Fruit fly (Drosophila melanogaster) whole organism, embryonic: ENCODE results near the gene mthl9.

Experiments
- CG1024 ChIP-seq: fragments of 200-800 bp; sonication (Bioruptor generic); IDR thresholded peaks from 2 replicates; pipeline ENCODE4 v1.3.6; 2022; ENCODE audit warnings: missing biosample characterization, missing genetic modification characterization
- CG10979 ChIP-seq: fragments of 200-800 bp; sonication (Bioruptor generic); optimal IDR thresholded peaks from 2 replicates; lab custom pipeline; 2018; ENCODE audit warnings: missing biosample characterization, mild to moderate bottlenecking, missing genetic modification characterization, moderate library complexity
- CG12155 ChIP-seq: fragments of 200-800 bp; sonication (Bioruptor generic); optimal IDR thresholded peaks from 3 replicates; lab custom pipeline; 2016; ENCODE audit warnings: missing biosample characterization, missing genetic modification characterization
- CG12659 ChIP-seq: fragments of 200-800 bp; sonication (Bioruptor generic); optimal IDR thresholded peaks from 3 replicates; lab custom pipeline; 2017; ENCODE audit warnings: mild to moderate bottlenecking, missing biosample characterization, missing genetic modification reagents, missing genetic modification characterization
- CG12744 ChIP-seq: fragments of 200-800 bp; sonication (Bioruptor generic); optimal IDR thresholded peaks from 2 replicates; lab custom pipeline; 2016; ENCODE audit warnings: missing biosample characterization, missing genetic modification characterization
- CG13424 ChIP-seq: fragments of 200-800 bp; sonication (Bioruptor generic); optimal IDR thresholded peaks from 2 replicates; lab custom pipeline; 2019; ENCODE audit warnings: missing biosample characterization, mild to moderate bottlenecking, missing genetic modification characterization, moderate library complexity
- CG1529 ChIP-seq: fragments of 200-800 bp; sonication (Bioruptor generic); optimal IDR thresholded peaks from 3 replicates; lab custom pipeline; 2018; ENCODE audit warnings: missing biosample characterization, missing genetic modification characterization
- CG15479 ChIP-seq: fragments of 200-800 bp; sonication (Bioruptor generic); optimal IDR thresholded peaks from 3 replicates; lab custom pipeline; 2019; ENCODE audit warnings: missing biosample characterization, mild to moderate bottlenecking, missing genetic modification characterization, moderate library complexity
- CG16813 ChIP-seq: fragments of 200-800 bp; sonication (Bioruptor generic); IDR thresholded peaks from 3 replicates; pipeline ENCODE4 v1.3.6; 2022; ENCODE audit warnings: missing biosample characterization, missing genetic modification characterization; ENCODE audit not compliant: partially characterized antibody
- CG18764 ChIP-seq: fragments of 200-800 bp; sonication (Bioruptor generic); optimal IDR thresholded peaks from 3 replicates; lab custom pipeline; 2016; ENCODE audit warnings: missing biosample characterization, missing genetic modification characterization
- CG32772 ChIP-seq: fragments of 200-800 bp; sonication (Bioruptor generic); IDR thresholded peaks from 2 replicates; pipeline ENCODE4 v1.3.6; 2022; ENCODE audit warnings: missing biosample characterization, missing genetic modification characterization
- CG34422 ChIP-seq: fragments of 200-800 bp; sonication (Bioruptor generic); IDR thresholded peaks from 3 replicates; pipeline ENCODE4 v1.3.6; 2022; ENCODE audit warnings: missing biosample characterization, missing genetic modification characterization
- CG4730 ChIP-seq: fragments of 200-800 bp; sonication (Bioruptor generic); IDR thresholded peaks from 2 replicates; pipeline ENCODE4 v1.3.6; 2022; ENCODE audit warnings: missing biosample characterization, missing genetic modification characterization
- CG5245 ChIP-seq: fragments of 200-800 bp; sonication (Bioruptor generic); optimal IDR thresholded peaks from 3 replicates; lab custom pipeline; 2016; ENCODE audit warnings: missing biosample characterization, missing genetic modification characterization
- CG5953 ChIP-seq: fragments of 200-800 bp; sonication (Bioruptor generic); IDR thresholded peaks from 2 replicates; pipeline ENCODE4 v1.3.6; 2022; ENCODE audit warnings: missing biosample characterization, missing genetic modification characterization
- CG9215 ChIP-seq: fragments of 200-800 bp; sonication (Bioruptor generic); IDR thresholded peaks from 2 replicates; pipeline ENCODE4 v1.3.6; 2022; ENCODE audit warnings: missing biosample characterization, missing genetic modification characterization
- CG9609 ChIP-seq: fragments of 200-800 bp; sonication (Bioruptor generic); optimal IDR thresholded peaks from 3 replicates; lab custom pipeline; 2016; ENCODE audit warnings: missing biosample characterization, missing genetic modification characterization
- Camta ChIP-seq: fragments of 200-800 bp; sonication (Bioruptor generic); optimal IDR thresholded peaks from 2 replicates; lab custom pipeline; 2016; ENCODE audit warnings: missing biosample characterization, missing genetic modification characterization
- CoRest ChIP-seq: fragments of 200-800 bp; sonication (Bioruptor generic); optimal IDR thresholded peaks from 3 replicates; lab custom pipeline; 2018; ENCODE audit warnings: missing biosample characterization, mild to moderate bottlenecking, missing genetic modification characterization, moderate library complexity
- Dad ChIP-seq: fragments of 200-800 bp; sonication (Bioruptor generic); optimal IDR thresholded peaks from 3 replicates; lab custom pipeline; 2016; ENCODE audit warnings: missing biosample characterization, missing genetic modification characterization
- Dbx ChIP-seq: fragments of 200-800 bp; sonication (Bioruptor generic); IDR thresholded peaks from 3 replicates; pipeline ENCODE4 v1.3.6; 2022; ENCODE audit warnings: missing biosample characterization, missing genetic modification characterization
- Doc3 ChIP-seq: fragments of 200-800 bp; sonication (Bioruptor generic); IDR thresholded peaks from 3 replicates; pipeline ENCODE4 v1.3.6; 2022; ENCODE audit warnings: missing biosample characterization, missing genetic modification characterization; ENCODE audit not compliant: partially characterized antibody
- Dp ChIP-seq: fragments of 200-800 bp; sonication (Bioruptor generic); optimal IDR thresholded peaks from 2 replicates; lab custom pipeline; 2018; ENCODE audit warnings: missing biosample characterization, mild to moderate bottlenecking, missing genetic modification characterization, moderate library complexity
- Elba2 ChIP-seq: fragments of 200-800 bp; sonication (Bioruptor generic); optimal IDR thresholded peaks from 3 replicates; lab custom pipeline; 2016; ENCODE audit warnings: missing biosample characterization, missing genetic modification characterization
- Hsf ChIP-seq: fragments of 200-800 bp; sonication (Bioruptor generic); optimal IDR thresholded peaks from 3 replicates; lab custom pipeline; 2016; ENCODE audit warnings: missing biosample characterization, missing genetic modification characterization
- Lpt ChIP-seq: fragments of >200 bp; optimal IDR thresholded peaks from 2 replicates; lab custom pipeline; 2018; ENCODE audit warnings: missing biosample characterization, missing genetic modification characterization
- MESR4 ChIP-seq: fragments of 200-800 bp; sonication (Bioruptor generic); optimal IDR thresholded peaks from 2 replicates; lab custom pipeline; 2018; ENCODE audit warnings: missing biosample characterization, mild to moderate bottlenecking, missing genetic modification characterization, moderate library complexity
- NC2β ChIP-seq: fragments of 200-800 bp; sonication (Bioruptor generic); optimal IDR thresholded peaks from 2 replicates; lab custom pipeline; 2016; ENCODE audit warnings: missing biosample characterization, missing genetic modification characterization
- NFAT ChIP-seq: fragments of 200-800 bp; sonication (Bioruptor generic); IDR thresholded peaks from 2 replicates; pipeline ENCODE4 v1.3.6; 2022; ENCODE audit warnings: missing biosample characterization, missing genetic modification characterization
- Opbp ChIP-seq: fragments of 200-800 bp; sonication (Bioruptor generic); IDR thresholded peaks from 3 replicates; pipeline ENCODE4 v1.3.6; 2022; ENCODE audit warnings: missing biosample characterization, missing genetic modification characterization; ENCODE audit not compliant: partially characterized antibody
- Usf ChIP-seq: fragments of 200-800 bp; sonication (Bioruptor generic); optimal IDR thresholded peaks from 2 replicates; lab custom pipeline; 2017; ENCODE audit warnings: missing genotype, missing biosample characterization, missing genetic modification characterization
- ase ChIP-seq: fragments of 200-800 bp; sonication (Bioruptor generic); IDR thresholded peaks from 3 replicates; pipeline ENCODE4 v1.3.6; 2022; ENCODE audit warnings: missing biosample characterization, missing genetic modification characterization
- bsh ChIP-seq, 2 experiments: fragments of 200-800 bp; sonication (Bioruptor generic); optimal IDR thresholded peaks; 2 replicates each; lab custom pipeline; 2017 to 2018; ENCODE audit warnings: mild to moderate bottlenecking in 2 of 2, missing biosample characterization in 2 of 2, missing genetic modification characterization in 2 of 2, moderate library complexity in 1 of 2
- crp ChIP-seq, 2 experiments: fragments of 200-800 bp; sonication (Bioruptor generic); optimal IDR thresholded peaks; 2 replicates in 1 of 2; 3 replicates in 1 of 2; lab custom pipeline; 2017; ENCODE audit warnings: missing biosample characterization in 2 of 2, missing genetic modification characterization in 2 of 2, mild to moderate bottlenecking in 1 of 2, moderate library complexity in 1 of 2
- dmrt11E ChIP-seq: fragments of 200-800 bp; sonication (Bioruptor generic); optimal IDR thresholded peaks from 3 replicates; lab custom pipeline; 2018; ENCODE audit warnings: missing biosample characterization, mild to moderate bottlenecking, missing genetic modification characterization, moderate library complexity
- exex ChIP-seq: fragments of 200-800 bp; sonication (Bioruptor generic); optimal IDR thresholded peaks from 4 replicates; lab custom pipeline; 2018; ENCODE audit warnings: missing biosample characterization, mild to moderate bottlenecking, missing genetic modification characterization, moderate library complexity
- fd3F ChIP-seq: fragments of 200-800 bp; sonication (Bioruptor generic); optimal IDR thresholded peaks from 2 replicates; lab custom pipeline; 2018; ENCODE audit warnings: missing biosample characterization, mild to moderate bottlenecking, missing genetic modification characterization, moderate library complexity
- fu2 ChIP-seq: fragments of 200-800 bp; sonication (Bioruptor generic); optimal IDR thresholded peaks from 2 replicates; lab custom pipeline; 2016; ENCODE audit warnings: missing biosample characterization, missing genetic modification characterization
- insv ChIP-seq, 2 experiments: fragments of 200-800 bp; sonication (Bioruptor generic); optimal IDR thresholded peaks; 3 replicates each; lab custom pipeline; 2016 to 2018; ENCODE audit warnings: missing biosample characterization in 2 of 2, missing genetic modification characterization in 2 of 2
- ken ChIP-seq: fragments of 200-800 bp; sonication (Bioruptor generic); IDR thresholded peaks from 3 replicates; pipeline ENCODE4 v1.3.6; 2022; ENCODE audit warnings: missing biosample characterization, missing genetic modification characterization
- lola ChIP-seq, 3 experiments: fragments of >200 bp in 2 of 3; fragments of 200-800 bp in 1 of 3; sonication (Bioruptor generic) in 1 of 3; optimal IDR thresholded peaks; 2 replicates each; lab custom pipeline; 2017 to 2019; ENCODE audit warnings: missing biosample characterization in 3 of 3, missing genetic modification characterization in 3 of 3, mild to moderate bottlenecking in 1 of 3, moderate library complexity in 1 of 3
- sens ChIP-seq: fragments of 200-800 bp; sonication (Bioruptor generic); peaks from one replicate; lab custom pipeline; 2016; ENCODE audit warnings: missing biosample characterization, missing genetic modification characterization
- sens-2 ChIP-seq: fragments of 200-800 bp; sonication (Bioruptor generic); IDR thresholded peaks from 2 replicates; pipeline ENCODE4 v1.3.6; 2022; ENCODE audit warnings: missing biosample characterization, missing genetic modification characterization
- slbo ChIP-seq: fragments of 200-800 bp; sonication (Bioruptor generic); IDR thresholded peaks from 2 replicates; pipeline ENCODE4 v1.3.6; 2022; ENCODE audit warnings: missing biosample characterization, missing genetic modification characterization
- sna ChIP-seq: fragments of 200-800 bp; sonication (Bioruptor generic); IDR thresholded peaks from 2 replicates; pipeline ENCODE4 v1.3.6; 2022; ENCODE audit warnings: missing biosample characterization, missing genetic modification characterization; ENCODE audit not compliant: partially characterized antibody
- sqz ChIP-seq: fragments of 200-800 bp; sonication (Bioruptor generic); optimal IDR thresholded peaks from 3 replicates; lab custom pipeline; 2018; ENCODE audit warnings: missing biosample characterization, mild to moderate bottlenecking, missing genetic modification characterization
- trem ChIP-seq: fragments of 200-800 bp; optimal IDR thresholded peaks from 3 replicates; lab custom pipeline; 2019; ENCODE audit warnings: missing biosample characterization, mild to moderate bottlenecking, missing genetic modification characterization, moderate library complexity
- zen ChIP-seq: fragments of 200-800 bp; sonication (Bioruptor generic); optimal IDR thresholded peaks from 3 replicates; lab custom pipeline; 2018; ENCODE audit warnings: missing biosample characterization, mild to moderate bottlenecking, missing genetic modification characterization, moderate library complexity
- zfh1 ChIP-seq: fragments of 200-800 bp; sonication (Bioruptor generic); IDR thresholded peaks from 3 replicates; pipeline ENCODE4 v1.3.6; 2022; ENCODE audit warnings: missing biosample characterization, missing genetic modification characterization

The mthl9 gene

DNA sequence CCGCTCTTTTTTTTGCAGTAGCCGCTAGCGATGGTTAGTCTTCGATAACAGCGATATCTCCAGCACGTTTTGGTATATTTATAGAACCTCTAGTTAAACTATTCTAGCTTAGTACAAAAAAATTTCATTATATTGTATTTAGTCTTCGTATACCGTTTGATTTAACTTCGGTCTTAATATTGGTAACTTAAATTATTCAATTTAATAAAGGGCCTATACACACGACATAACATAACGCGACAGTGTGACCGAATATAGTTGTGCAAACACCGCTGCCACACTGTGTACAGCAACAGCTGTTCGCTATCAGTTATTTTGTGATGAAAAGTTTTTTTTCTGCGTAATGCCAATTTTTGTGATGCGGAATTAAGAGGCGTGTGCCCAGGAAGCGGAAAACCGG, 29.1 kb upstream of the mthl9 start, which contains the start of the genes Cdc5 and CG1233 (continued):
- TF ChIP-seq exex (tag; lab: Kevin White, UChicago), result no peak
- no peak for TF ChIP-seq CG1529 (GFP tag; lab: Kevin White, UChicago)
- TF ChIP-seq CG9215, result 0 out of 2 replicates have a peak, but pooled peaks have one; percentile 5
- TF ChIP-seq Camta (GFP tag; lab: Kevin White, UChicago), result no peak
- no peak for TF ChIP-seq sens-2 (GFP tag; lab: Robert Waterston, UW)
- TF ChIP-seq sna, result peak; percentile 69
- TF ChIP-seq Hsf (GFP tag; lab: Kevin White, UChicago), result peak; percentile 58
- TF ChIP-seq insv (GFP tag; optimal IDR thresholded peaks at IDR 0.05; lab: Kevin White, UChicago), result peak in 1 of 2 experiments; percentile 10
- TF ChIP-seq CG5245 (GFP tag; lab: Kevin White, UChicago), result no peak
- TF ChIP-seq CG18764 (GFP tag; lab: Kevin White, UChicago), result peak; percentile 100
- TF ChIP-seq Dp (GFP tag; lab: Kevin White, UChicago), result peak; percentile 36
- TF ChIP-seq ase, result no peak
- TF ChIP-seq Dbx (GFP tag; lab: Robert Waterston, UW), result peak; percentile 57; the same call in 2 of the 3 replicates
- no peak for TF ChIP-seq fd3F (GFP tag; lab: Kevin White, UChicago)
- peak; percentile 34 for TF ChIP-seq CG12744 (GFP tag; lab: Kevin White, UChicago)
- TF ChIP-seq sens (GFP tag; lab: Kevin White, UChicago), result peak; percentile 87
- TF ChIP-seq CG4730, result no peak
- TF ChIP-seq Elba2, result peak; percentile 55
- 0 out of 2 replicates have a peak, but pooled peaks have one; percentile 26 for TF ChIP-seq NFAT (GFP tag; lab: Robert Waterston, UW)
- TF ChIP-seq fu2 (GFP tag; lab: Kevin White, UChicago), result peak; percentile 18
- TF ChIP-seq Lpt (GFP tag; lab: Kevin White, UChicago), result no peak
- peak; percentile 63; the same call in 1 of the 2 replicates for TF ChIP-seq CG32772 (GFP tag; lab: Robert Waterston, UW)
- peak; percentile 59 for TF ChIP-seq MESR4 (GFP tag; lab: Kevin White, UChicago)
- TF ChIP-seq crp (GFP tag; optimal IDR thresholded peaks at IDR 0.05; lab: Kevin White, UChicago), result peak; percentile 92 to 98
- TF ChIP-seq CG5953 (GFP tag; lab: Robert Waterston, UW), result peak; percentile 23; the same call in 1 of the 2 replicates
- TF ChIP-seq CG15479 (GFP tag; lab: Kevin White, UChicago), result peak; percentile 16
- peak; percentile 31 for TF ChIP-seq CG9609 (GFP tag; lab: Kevin White, UChicago)
- peak in 1 of 2 experiments; percentile 42 for TF ChIP-seq bsh (GFP tag; optimal IDR thresholded peaks at IDR 0.05; lab: Kevin White, UChicago)
- peak; percentile 58 for TF ChIP-seq dmrt11E (tag; lab: Kevin White, UChicago)
- peak; percentile 61 for TF ChIP-seq zen (tag; lab: Kevin White, UChicago)
- TF ChIP-seq CG34422 (GFP tag; lab: Robert Waterston, UW), result peak; percentile 60; the same call in 2 of the 3 replicates
- peak; percentile 49; the same call in 1 of the 2 replicates for TF ChIP-seq slbo (GFP tag; lab: Robert Waterston, UW)
- peak; percentile 63; the same call in 1 of the 3 replicates for TF ChIP-seq zfh1
- peak; percentile 87 for TF ChIP-seq trem (tag; lab: Kevin White, UChicago)
- TF ChIP-seq Usf (GFP tag; lab: Kevin White, UChicago), result no peak
- 0 out of 3 replicates have a peak, but pooled peaks have one; percentile 32 for TF ChIP-seq Doc3
- TF ChIP-seq CG13424, result peak; percentile 72
- peak; percentile 43; the same call in 1 of the 3 replicates for TF ChIP-seq ken
- peak; percentile 25 for TF ChIP-seq NC2β (GFP tag; lab: Kevin White, UChicago)
- TF ChIP-seq sqz, result peak; percentile 93
- 0 out of 2 replicates have a peak, but pooled peaks have one; percentile 33 for TF ChIP-seq CG1024 (GFP tag; lab: Robert Waterston, UW)
- TF ChIP-seq CoRest (tag; lab: Kevin White, UChicago), result peak; percentile 30
- peak in 1 of 3 experiments; percentile 70 for TF ChIP-seq lola (GFP tag; optimal IDR thresholded peaks at IDR 0.05; lab: Kevin White, UChicago)
- TF ChIP-seq CG12659 (GFP tag; lab: Kevin White, UChicago), result peak; percentile 75
- peak; percentile 65; the same call in 1 of the 3 replicates for TF ChIP-seq Opbp (GFP tag; lab: Robert Waterston, UW)
- peak; percentile 43 for TF ChIP-seq CG12155
- TF ChIP-seq CG16813, result peak; percentile 49; the same call in 1 of the 3 replicates
- peak; percentile 3 for TF ChIP-seq Dad (GFP tag; lab: Kevin White, UChicago)
- peak; percentile 69 for TF ChIP-seq CG10979 (tag; lab: Kevin White, UChicago)
